Fruit fly (Drosophila melanogaster): ENCODE results near the gene eIF5B.

Gene eIF5B

DNA sequence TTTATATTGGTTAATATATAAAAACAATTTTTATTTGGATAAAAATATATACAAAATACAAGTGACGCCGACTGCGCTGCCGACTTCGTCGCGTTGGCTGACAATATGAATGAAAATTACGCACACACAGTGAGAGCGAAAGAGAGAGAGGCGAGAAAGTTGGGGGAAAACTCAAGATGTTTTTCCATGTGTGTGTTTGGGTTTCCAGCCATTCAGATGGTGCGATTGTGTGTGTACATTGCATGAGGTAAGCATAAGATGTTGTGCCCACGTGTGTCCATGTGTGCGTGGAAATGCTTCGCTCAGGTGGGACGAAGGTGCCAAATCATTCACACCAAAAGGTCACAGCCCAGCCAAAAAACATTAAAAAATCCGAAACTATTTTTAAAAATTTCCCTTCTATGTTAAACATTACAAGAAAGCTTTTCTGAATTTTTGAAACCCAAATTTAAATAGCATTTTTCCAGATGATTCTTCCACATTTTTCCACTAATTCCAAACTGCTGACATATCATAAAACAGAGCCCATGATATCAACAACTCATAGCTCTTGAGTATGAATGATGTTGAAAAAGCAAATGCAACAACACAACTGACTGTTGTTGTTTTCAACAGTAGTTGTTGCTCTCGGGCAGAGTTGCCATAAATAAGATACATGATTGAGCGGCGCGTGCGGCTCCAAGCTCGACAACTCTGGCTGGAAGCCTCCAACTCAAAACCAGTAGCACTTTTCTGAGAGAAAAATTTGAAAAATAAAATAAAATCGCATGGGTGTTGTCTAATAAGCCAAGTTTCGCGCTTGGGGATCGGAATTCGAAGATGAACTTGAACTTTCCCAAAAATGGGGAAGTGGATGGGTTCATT, 41.2 kb downstream of the eIF5B start (continued):
- TF ChIP-seq caup (GFP tag; optimal IDR thresholded peaks at IDR 0.05; ENCODE audit: severe bottlenecking) = no peak
- peak in 1 of 2 experiments; percentile 1 for TF ChIP-seq Hr51 (GFP tag; optimal IDR thresholded peaks at IDR 0.05)
- TF ChIP-seq Xbp1 (GFP tag; optimal IDR thresholded peaks at IDR 0.05) = peak; percentile 10
- peak; percentile 67 for TF ChIP-seq Adf1 (GFP tag; IDR thresholded peaks at IDR 0.05)
- no peak for TF ChIP-seq chinmo (GFP tag; IDR thresholded peaks at IDR 0.05; ENCODE audit: partially characterized antibody)
- TF ChIP-seq gfzf (GFP tag; optimal IDR thresholded peaks at IDR 0.05) = no peak
- TF ChIP-seq CG14050 (GFP tag; IDR thresholded peaks at IDR 0.05) = no peak
- no peak for TF ChIP-seq CG2889 (GFP tag; IDR thresholded peaks at IDR 0.05)
- TF ChIP-seq lov (optimal IDR thresholded peaks at IDR 0.05) = no peak
- 0 out of 3 replicates have a peak, but pooled peaks have one; percentile 3 for TF ChIP-seq lov (GFP tag; IDR thresholded peaks at IDR 0.05)
- TF ChIP-seq CG9932 (GFP tag; IDR thresholded peaks at IDR 0.05) = 0 out of 2 replicates have a peak, but pooled peaks have one; percentile 16
- no peak for TF ChIP-seq CG32772 (GFP tag; IDR thresholded peaks at IDR 0.05)
- peak; percentile 11; the same call in 1 of the 2 replicates for TF ChIP-seq vvl (GFP tag; IDR thresholded peaks at IDR 0.05)
- no peak for TF ChIP-seq dan (GFP tag; IDR thresholded peaks at IDR 0.05)
- no peak for TF ChIP-seq stc (GFP tag; IDR thresholded peaks at IDR 0.05)
- no peak for TF ChIP-seq bcd (GFP tag; optimal IDR thresholded peaks at IDR 0.05)
- no peak for TF ChIP-seq hb (GFP tag; IDR thresholded peaks at IDR 0.05; ENCODE audit: partially characterized antibody)

dm6 chr3L:3418207-3419086, 42.3 kb downstream of the eIF5B start:
- TF ChIP-seq C15 (GFP tag; IDR thresholded peaks at IDR 0.05) (peak; percentile 71; the same call in 2 of the 3 replicates), CG30403 (GFP tag; optimal IDR thresholded peaks at IDR 0.05) (peak; percentile 48), prd (optimal IDR thresholded peaks at IDR 0.05) (no peak), prd (GFP tag; IDR thresholded peaks at IDR 0.05) (peak; percentile 80), fd102C (GFP tag; optimal IDR thresholded peaks at IDR 0.05) (no peak), CG43689 (GFP tag; IDR thresholded peaks at IDR 0.05) (peak; percentile 67), CG4820 (GFP tag; optimal IDR thresholded peaks at IDR 0.05) (peak; percentile 40), pum (GFP tag; optimal IDR thresholded peaks at IDR 0.05) (peak; percentile 48), Rfx (GFP tag; IDR thresholded peaks at IDR 0.05) (peak; percentile 90), seq (GFP tag; IDR thresholded peaks at IDR 0.05) (peak; percentile 56), Usf (GFP tag; optimal IDR thresholded peaks at IDR 0.05) (peak; percentile 21), CG5953 (GFP tag; IDR thresholded peaks at IDR 0.05) (peak; percentile 78; the same call in 1 of the 2 replicates), p53 (GFP tag; optimal IDR thresholded peaks at IDR 0.05) (no peak), Gsc (GFP tag; IDR thresholded peaks at IDR 0.05) (no peak), CG4282 (GFP tag; optimal IDR thresholded peaks at IDR 0.05) (peak; percentile 30), lilli (GFP tag; optimal IDR thresholded peaks at IDR 0.05) (peak; percentile 78), CG4360 (GFP tag; IDR thresholded peaks at IDR 0.05) (peak; percentile 55), h (optimal IDR thresholded peaks at IDR 0.05) (no peak), CG8281 (tag; optimal IDR thresholded peaks at IDR 0.05) (peak; percentile 52), CG6813 (GFP tag; optimal IDR thresholded peaks at IDR 0.05) (peak; percentile 80), CG12104 (GFP tag; optimal IDR thresholded peaks at IDR 0.05) (peak; percentile 62), B-H1 (GFP tag; IDR thresholded peaks at IDR 0.05) (peak; percentile 74), dmrt99B (tag; optimal IDR thresholded peaks at IDR 0.05) (peak; percentile 82), da (GFP tag; optimal IDR thresholded peaks at IDR 0.05) (peak; percentile 79), row (GFP tag; IDR thresholded peaks at IDR 0.05) (peak; percentile 85), hbn (GFP tag; IDR thresholded peaks at IDR 0.05; ENCODE audit: partially characterized antibody) (no peak), Tbp (GFP tag; optimal IDR thresholded peaks at IDR 0.05) (no peak), nerfin-1 (tag; optimal IDR thresholded peaks at IDR 0.05) (peak; percentile 19), emc (GFP tag; optimal IDR thresholded peaks at IDR 0.05) (peak; percentile 43), CG3407 (GFP tag; optimal IDR thresholded peaks at IDR 0.05) (peak; percentile 63), pita (GFP tag; optimal IDR thresholded peaks at IDR 0.05) (no peak)
